Fruit fly (Drosophila melanogaster): ENCODE data around the gene Agpat4.

DNA sequence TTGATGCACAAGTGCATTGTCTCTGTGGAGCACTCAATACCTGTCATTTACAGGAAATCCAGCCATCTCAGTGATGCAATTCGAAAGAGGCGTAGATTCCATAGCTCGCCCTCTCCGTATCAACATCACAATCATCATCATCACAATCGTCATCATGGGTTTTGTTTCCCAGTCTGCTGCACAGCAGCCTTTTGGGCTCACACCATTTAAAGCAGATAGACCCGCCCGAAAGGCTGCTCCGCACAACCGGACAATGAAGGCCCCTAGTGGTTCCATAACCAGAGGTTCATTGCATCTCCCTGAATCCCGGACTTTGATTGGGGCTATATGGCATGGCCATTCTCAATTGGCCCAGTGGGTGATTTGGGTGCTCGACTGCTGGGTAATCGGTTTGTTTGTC lies 46.5 kb downstream of the Agpat4 start:
- no peak for TF ChIP-seq CG7101 (tag; optimal IDR thresholded peaks at IDR 0.05)
- no peak for TF ChIP-seq CG11617 (GFP tag; optimal IDR thresholded peaks at IDR 0.05)

All from whole organism, adult.